Worm (Caenorhabditis elegans): ENCODE results near the gene Y73B6BL.44.

DNA sequence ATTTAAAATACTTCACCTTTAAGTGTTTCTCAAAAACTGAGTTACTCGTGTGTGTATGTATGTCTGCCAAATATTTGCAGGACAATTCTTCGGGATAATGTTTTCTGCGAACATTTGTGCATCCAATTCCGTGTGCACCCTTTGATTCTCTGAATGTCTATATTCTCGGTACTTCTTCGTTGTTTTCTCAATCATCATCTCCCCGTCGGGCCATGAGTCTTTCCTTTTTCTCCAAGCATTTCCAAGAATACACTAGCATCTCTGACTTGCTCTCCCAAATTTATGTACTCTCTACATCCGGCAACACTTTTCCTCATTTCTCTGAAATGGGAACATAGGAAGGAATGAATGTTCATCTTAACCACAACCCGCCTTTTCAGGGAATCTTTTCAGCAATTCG lies 21.3 kb downstream of the Y73B6BL.44 start:
- TF ChIP-seq sptf-1 (tag; optimal IDR thresholded peaks at IDR 0.05) (no peak), nhr-76 (tag; optimal IDR thresholded peaks at IDR 0.05) (no peak), tbx-8 (GFP tag; optimal IDR thresholded peaks at IDR 0.05) (no peak), elt-3 (tag; optimal IDR thresholded peaks at IDR 0.05) (no peak), pha-4 (tag; optimal IDR thresholded peaks at IDR 0.05) (no peak), mls-2 (tag; optimal IDR thresholded peaks at IDR 0.05) (no peak), unc-62 (GFP tag; optimal IDR thresholded peaks at IDR 0.05) (no peak), ztf-11 (tag; optimal IDR thresholded peaks at IDR 0.05) (no peak), elt-1 (tag; optimal IDR thresholded peaks at IDR 0.05; ENCODE audit: borderline replicate concordance, insufficient read depth) (no peak), ces-1 (GFP tag; optimal IDR thresholded peaks at IDR 0.05) (no peak), snpc-4 (tag; optimal IDR thresholded peaks at IDR 0.05) (no peak)
